Fruit fly (Drosophila melanogaster) whole organism, prepupa: Measurements from ENCODE around the gene dUTPase.

Experiments
- Blimp-1 ChIP-seq: fragments of 200-800 bp; sonication (Bioruptor generic); optimal IDR thresholded peaks from 3 replicates; lab custom pipeline; 2017; ENCODE audit warnings: missing biosample characterization, missing genetic modification characterization, mild to moderate bottlenecking, moderate library complexity, missing genetic modification reagents
- CG10631 ChIP-seq: fragments of 200-800 bp; sonication (Bioruptor generic); optimal IDR thresholded peaks from 2 replicates; lab custom pipeline; 2016; ENCODE audit warnings: missing biosample characterization, missing genetic modification characterization
- CG10669 ChIP-seq: fragments of 200-800 bp; sonication (Bioruptor generic); optimal IDR thresholded peaks from 3 replicates; lab custom pipeline; 2018; ENCODE audit warnings: missing biosample characterization, mild to moderate bottlenecking, missing genetic modification characterization, moderate library complexity
- CG11294 ChIP-seq: fragments of 200-800 bp; sonication (Bioruptor generic); IDR thresholded peaks from 2 replicates; pipeline ENCODE4 v1.3.6; 2022; ENCODE audit warnings: missing biosample characterization, missing genetic modification characterization
- CG11762 ChIP-seq: fragments of 200-800 bp; sonication (Bioruptor generic); optimal IDR thresholded peaks from 3 replicates; lab custom pipeline; 2016; ENCODE audit warnings: missing biosample characterization, missing genetic modification characterization; ENCODE audit not compliant: insufficient read depth
- CG11902 ChIP-seq: fragments of 200-800 bp; sonication (Bioruptor generic); optimal IDR thresholded peaks from 3 replicates; lab custom pipeline; 2016; ENCODE audit warnings: missing biosample characterization, missing genetic modification characterization
- CG15336 ChIP-seq: fragments of 200-800 bp; sonication (Bioruptor generic); IDR thresholded peaks from 2 replicates; pipeline ENCODE4 v1.3.6; 2022; ENCODE audit warnings: missing biosample characterization, missing genetic modification characterization
- CG3032 ChIP-seq: fragments of 200-800 bp; optimal IDR thresholded peaks from 2 replicates; lab custom pipeline; 2019; ENCODE audit warnings: missing biosample characterization, mild to moderate bottlenecking, missing genetic modification characterization, moderate library complexity
- CG34406 ChIP-seq: fragments of 200-800 bp; sonication (Bioruptor generic); optimal IDR thresholded peaks from 3 replicates; lab custom pipeline; 2016; ENCODE audit warnings: missing biosample characterization, missing genetic modification characterization
- CG3919 ChIP-seq: fragments of 200-800 bp; sonication (Bioruptor generic); optimal IDR thresholded peaks from 3 replicates; lab custom pipeline; 2016; ENCODE audit warnings: missing biosample characterization, missing genetic modification characterization
- CG4318 ChIP-seq: fragments of 200-800 bp; sonication (Bioruptor generic); optimal IDR thresholded peaks from 3 replicates; lab custom pipeline; 2017; ENCODE audit warnings: missing biosample characterization, mild to moderate bottlenecking, missing genetic modification characterization
- CG6163 ChIP-seq: fragments of 200-800 bp; sonication (Bioruptor generic); IDR thresholded peaks from 3 replicates; pipeline ENCODE4 v1.3.6; 2022; ENCODE audit warnings: missing biosample characterization, missing genetic modification characterization
- CG6276 ChIP-seq: fragments of 200-800 bp; sonication (Bioruptor generic); optimal IDR thresholded peaks from 2 replicates; lab custom pipeline; 2017; ENCODE audit warnings: missing biosample characterization, mild to moderate bottlenecking, missing genetic modification characterization
- CG6792 ChIP-seq: fragments of 200-800 bp; sonication (Bioruptor generic); optimal IDR thresholded peaks from 3 replicates; lab custom pipeline; 2016; ENCODE audit warnings: missing biosample characterization, missing genetic modification characterization
- CG6808 ChIP-seq: fragments of 200-800 bp; sonication (Bioruptor generic); optimal IDR thresholded peaks from 3 replicates; lab custom pipeline; 2017; ENCODE audit warnings: missing biosample characterization, missing genetic modification characterization, mild to moderate bottlenecking, moderate library complexity, missing genetic modification reagents
- CG6854 ChIP-seq: fragments of 200-800 bp; sonication (Bioruptor generic); optimal IDR thresholded peaks from 2 replicates; lab custom pipeline; 2017; ENCODE audit warnings: missing biosample characterization, mild to moderate bottlenecking, missing genetic modification characterization
- CG7368 ChIP-seq: fragments of 200-800 bp; sonication (Bioruptor generic); optimal IDR thresholded peaks from 3 replicates; lab custom pipeline; 2016; ENCODE audit warnings: missing biosample characterization, missing genetic modification characterization
- CG8119 ChIP-seq: fragments of 200-800 bp; sonication (Bioruptor generic); IDR thresholded peaks from 3 replicates; pipeline ENCODE4 v1.3.6; 2022; ENCODE audit warnings: missing biosample characterization, missing genetic modification characterization
- CG8319 ChIP-seq: fragments of 200-800 bp; sonication (Bioruptor generic); optimal IDR thresholded peaks from 3 replicates; lab custom pipeline; 2016; ENCODE audit warnings: missing biosample characterization, missing genetic modification characterization
- CG8632 ChIP-seq: fragments of 200-800 bp; sonication (Bioruptor generic); optimal IDR thresholded peaks from 3 replicates; lab custom pipeline; 2016; ENCODE audit warnings: missing biosample characterization, missing genetic modification characterization
- CG9139 ChIP-seq: fragments of 200-800 bp; sonication (Bioruptor generic); optimal IDR thresholded peaks from 3 replicates; lab custom pipeline; 2017; ENCODE audit warnings: missing biosample characterization, mild to moderate bottlenecking, missing genetic modification characterization
- Eip75B ChIP-seq: fragments of 200-800 bp; sonication (Bioruptor generic); optimal IDR thresholded peaks from 3 replicates; lab custom pipeline; 2016; ENCODE audit warnings: missing biosample characterization, missing genetic modification characterization
- Eip78C ChIP-seq: fragments of 200-800 bp; sonication (Bioruptor generic); peaks from one replicate; lab custom pipeline; 2016; ENCODE audit warnings: missing biosample characterization, missing genetic modification characterization
- Eip93F ChIP-seq: fragments of 200-800 bp; sonication (Bioruptor generic); optimal IDR thresholded peaks from 2 replicates; lab custom pipeline; 2016; ENCODE audit warnings: missing biosample characterization, mild to moderate bottlenecking, missing genetic modification characterization
- Ets96B ChIP-seq: fragments of 200-800 bp; optimal IDR thresholded peaks from 2 replicates; lab custom pipeline; 2019; ENCODE audit warnings: missing biosample characterization, mild to moderate bottlenecking, missing genetic modification characterization, moderate library complexity
- Hr38 ChIP-seq: sonication (Bioruptor generic); optimal IDR thresholded peaks from 2 replicates; lab custom pipeline; 2016; ENCODE audit warnings: missing biosample characterization, missing genetic modification characterization
- Lpt ChIP-seq: fragments of 200-800 bp; sonication (Bioruptor generic); optimal IDR thresholded peaks from 3 replicates; lab custom pipeline; 2016; ENCODE audit warnings: missing biosample characterization, missing genetic modification characterization
- Met ChIP-seq: fragments of 200-800 bp; sonication (Bioruptor generic); optimal IDR thresholded peaks from 3 replicates; lab custom pipeline; 2016; ENCODE audit warnings: missing biosample characterization, missing genetic modification characterization
- Smox ChIP-seq: fragments of 200-800 bp; sonication (Bioruptor generic); optimal IDR thresholded peaks from 3 replicates; lab custom pipeline; 2016; ENCODE audit warnings: missing biosample characterization, missing genetic modification characterization
- Sox102F ChIP-seq: fragments of 200-800 bp; sonication (Bioruptor generic); optimal IDR thresholded peaks from 2 replicates; lab custom pipeline; 2016; ENCODE audit warnings: missing biosample characterization, mild to moderate bottlenecking, missing genetic modification characterization
- Sox14 ChIP-seq: fragments of 200-800 bp; sonication (Bioruptor generic); optimal IDR thresholded peaks from 3 replicates; lab custom pipeline; 2016; ENCODE audit warnings: missing biosample characterization, missing genetic modification characterization
- Sox15 ChIP-seq: fragments of 200-800 bp; sonication (Bioruptor generic); optimal IDR thresholded peaks from 3 replicates; lab custom pipeline; 2016; ENCODE audit warnings: missing biosample characterization, missing genetic modification characterization
- acj6 ChIP-seq: fragments of 200-800 bp; sonication (Bioruptor generic); optimal IDR thresholded peaks from 3 replicates; lab custom pipeline; 2016; ENCODE audit warnings: missing biosample characterization, missing genetic modification characterization
- cyc ChIP-seq: fragments of 200-800 bp; sonication (Bioruptor generic); optimal IDR thresholded peaks from 3 replicates; lab custom pipeline; 2016; ENCODE audit warnings: missing biosample characterization, missing genetic modification characterization
- dac ChIP-seq: fragments of 200-800 bp; sonication (Bioruptor generic); optimal IDR thresholded peaks from 2 replicates; lab custom pipeline; 2017; ENCODE audit warnings: missing biosample characterization, mild to moderate bottlenecking, missing genetic modification characterization
- eg ChIP-seq: fragments of 200-800 bp; sonication (Bioruptor generic); IDR thresholded peaks from 3 replicates; pipeline ENCODE4 v1.3.6; 2022; ENCODE audit warnings: missing biosample characterization, missing genetic modification characterization
- fd59A ChIP-seq: fragments of 200-800 bp; sonication (Bioruptor generic); optimal IDR thresholded peaks from 2 replicates; lab custom pipeline; 2017; ENCODE audit warnings: missing biosample characterization, mild to moderate bottlenecking, missing genetic modification characterization, missing genetic modification reagents
- fd85E ChIP-seq: fragments of 200-800 bp; sonication (Bioruptor generic); optimal IDR thresholded peaks from 3 replicates; lab custom pipeline; 2016; ENCODE audit warnings: missing biosample characterization, missing genetic modification characterization
- fkh ChIP-seq: fragments of 200-800 bp; sonication (Bioruptor generic); optimal IDR thresholded peaks from 3 replicates; lab custom pipeline; 2017; ENCODE audit warnings: missing biosample characterization, mild to moderate bottlenecking, missing genetic modification characterization, moderate library complexity
- lz ChIP-seq: fragments of 200-800 bp; sonication (Bioruptor generic); optimal IDR thresholded peaks from 3 replicates; lab custom pipeline; 2016; ENCODE audit warnings: missing biosample characterization, missing genetic modification characterization
- net ChIP-seq: fragments of 200-800 bp; sonication (Bioruptor generic); optimal IDR thresholded peaks from 3 replicates; lab custom pipeline; 2016; ENCODE audit warnings: missing biosample characterization, missing genetic modification characterization
- salr ChIP-seq, 2 experiments: fragments of 200-800 bp; sonication (Bioruptor generic); optimal IDR thresholded peaks; 3 replicates each; lab custom pipeline; 2016 to 2018; ENCODE audit warnings: missing biosample characterization in 2 of 2, missing genetic modification characterization in 2 of 2, mild to moderate bottlenecking in 1 of 2
- svp ChIP-seq: fragments of 200-800 bp; sonication (Bioruptor generic); peaks from one replicate; lab custom pipeline; 2016; ENCODE audit warnings: missing biosample characterization, missing genetic modification characterization
- topi ChIP-seq: fragments of 200-800 bp; sonication (Bioruptor generic); optimal IDR thresholded peaks from 3 replicates; lab custom pipeline; 2016; ENCODE audit warnings: missing biosample characterization, missing genetic modification characterization
- vri ChIP-seq: fragments of 200-800 bp; sonication (Bioruptor generic); optimal IDR thresholded peaks from 3 replicates; lab custom pipeline; 2016; ENCODE audit warnings: missing biosample characterization, mild to moderate bottlenecking, missing genetic modification characterization

Gene dUTPase

DNA sequence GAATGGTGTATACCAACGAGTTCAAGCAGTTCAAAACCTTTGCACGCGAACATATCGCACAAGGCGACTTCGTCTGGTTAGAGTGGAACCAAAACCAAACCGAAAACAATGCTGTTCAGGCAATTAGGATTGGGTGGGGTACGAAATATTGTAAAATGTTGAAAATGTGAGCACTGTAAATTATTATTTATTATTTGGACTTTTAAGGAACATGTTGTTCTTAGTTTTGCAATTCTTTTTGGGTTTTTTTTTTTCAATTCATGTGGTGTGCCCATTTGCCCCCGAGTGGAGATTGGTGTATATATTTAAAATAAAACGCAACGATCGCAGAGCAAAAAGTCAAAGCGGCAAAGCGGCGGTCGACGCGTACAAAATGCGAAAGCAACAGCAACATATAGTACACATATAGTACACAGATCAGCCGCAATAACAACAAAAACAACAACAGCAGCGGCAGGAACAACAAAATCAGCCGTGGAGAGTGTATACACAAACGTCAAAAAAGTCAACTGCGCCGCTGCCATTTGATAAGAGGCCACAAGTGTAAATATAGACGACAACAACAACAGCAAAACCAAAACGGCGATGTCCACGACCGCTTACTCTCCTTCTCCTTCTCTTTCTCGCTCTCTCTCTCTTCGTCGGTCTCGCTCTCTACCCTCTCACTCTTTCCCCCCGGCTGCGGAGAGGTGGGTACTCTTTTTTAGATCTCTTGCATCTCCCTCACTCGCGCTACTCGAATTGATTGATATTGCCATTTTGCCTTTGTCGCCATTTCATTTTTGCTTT, 33.8 kb downstream of the dUTPase start (continued):
- TF ChIP-seq CG6276 (GFP tag; lab: Kevin White, UChicago): peak; percentile 68
- TF ChIP-seq CG3032 (tag; lab: Kevin White, UChicago): peak; percentile 5
- peak; percentile 76 for TF ChIP-seq CG6792
- peak; percentile 25 for TF ChIP-seq CG4318 (GFP tag; lab: Kevin White, UChicago)
- peak; percentile 69 for TF ChIP-seq lz (GFP tag; lab: Kevin White, UChicago)
- no peak for TF ChIP-seq CG6854 (GFP tag; lab: Kevin White, UChicago)
- TF ChIP-seq acj6 (GFP tag; lab: Kevin White, UChicago): peak; percentile 79
- TF ChIP-seq CG8119 (GFP tag; lab: Robert Waterston, UW): peak; percentile 83
- peak; percentile 98 for TF ChIP-seq fkh (GFP tag; lab: Kevin White, UChicago)
- TF ChIP-seq eg: peak; percentile 75; the same call in 2 of the 3 replicates
- TF ChIP-seq CG8319: no peak
- TF ChIP-seq vri: peak; percentile 66
- peak; percentile 67 for TF ChIP-seq CG10631 (GFP tag; lab: Kevin White, UChicago)
- TF ChIP-seq CG3919 (GFP tag; lab: Kevin White, UChicago): peak; percentile 31
- TF ChIP-seq Sox15 (GFP tag; lab: Kevin White, UChicago): peak; percentile 46
- TF ChIP-seq fd85E: peak; percentile 17

DNA sequence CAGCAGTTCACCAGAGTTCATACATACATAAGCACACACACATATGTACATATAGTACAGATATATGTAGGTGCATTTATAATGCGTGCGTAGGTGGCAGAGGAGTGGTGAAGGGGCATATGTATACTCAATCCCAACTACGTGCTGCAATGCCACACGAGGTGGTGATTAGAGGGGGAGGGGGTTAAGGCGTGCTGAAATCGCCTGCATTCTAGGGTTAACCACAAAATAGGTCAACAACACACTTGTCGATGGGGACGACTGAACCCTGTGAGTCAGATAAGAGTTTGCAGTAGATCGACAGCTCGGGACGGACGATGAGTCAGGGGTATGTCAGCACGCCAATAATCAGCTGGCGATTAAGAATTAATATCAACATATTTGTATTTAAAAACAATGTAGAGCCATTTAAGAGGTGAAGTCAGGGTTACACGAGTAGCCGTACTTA, 34.4 kb downstream of the dUTPase start:
- peak; percentile 66 for TF ChIP-seq svp (GFP tag; lab: Kevin White, UChicago)
- no peak for TF ChIP-seq Ets96B
- TF ChIP-seq Eip75B: peak; percentile 5
- no peak for TF ChIP-seq Eip78C
- TF ChIP-seq vri: peak; percentile 35

DNA sequence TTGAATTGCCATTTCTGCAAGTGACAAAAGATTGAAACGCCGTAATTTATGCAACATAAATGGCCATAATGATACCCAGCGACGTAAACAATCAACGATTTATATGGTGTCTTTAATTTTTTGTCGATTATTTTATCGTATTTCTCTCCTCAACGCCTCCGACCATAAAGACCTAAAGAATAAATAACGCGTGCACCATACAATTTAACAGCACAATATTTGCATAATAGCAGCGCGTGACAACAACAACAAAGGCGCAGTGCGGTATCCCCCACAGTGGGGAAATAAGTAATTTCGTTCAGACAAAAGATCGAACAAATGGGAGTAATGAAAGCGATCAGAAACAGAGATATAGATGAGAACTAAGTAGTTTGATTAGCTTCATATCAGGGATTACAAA, 34.9 kb downstream of the dUTPase start:
- TF ChIP-seq CG8632 (GFP tag; lab: Kevin White, UChicago) (no peak), CG8319 (no peak), CG6163 (GFP tag; lab: Robert Waterston, UW) (no peak), Lpt (GFP tag; lab: Kevin White, UChicago) (no peak), Ets96B (no peak), Hr38 (GFP tag; lab: Kevin White, UChicago) (no peak), CG3032 (tag; lab: Kevin White, UChicago) (no peak), CG15336 (GFP tag; lab: Robert Waterston, UW) (no peak), cyc (GFP tag; lab: Kevin White, UChicago) (no peak), CG34406 (GFP tag; lab: Kevin White, UChicago) (no peak), CG8119 (GFP tag; lab: Robert Waterston, UW) (no peak), Blimp-1 (no peak), CG11902 (GFP tag; lab: Kevin White, UChicago) (no peak), topi (GFP tag; lab: Kevin White, UChicago) (peak; percentile 20), Met (GFP tag; lab: Kevin White, UChicago) (peak; percentile 19), Sox15 (GFP tag; lab: Kevin White, UChicago) (no peak), lz (GFP tag; lab: Kevin White, UChicago) (no peak), fd59A (GFP tag; lab: Kevin White, UChicago) (no peak), CG4318 (GFP tag; lab: Kevin White, UChicago) (no peak), CG9139 (no peak), fd85E (no peak), salr (GFP tag; optimal IDR thresholded peaks at IDR 0.05; lab: Kevin White, UChicago) (no peak), Sox102F (GFP tag; lab: Kevin White, UChicago) (peak; percentile 3), fkh (GFP tag; lab: Kevin White, UChicago) (peak; percentile 51), CG6808 (GFP tag; lab: Kevin White, UChicago) (no peak), acj6 (GFP tag; lab: Kevin White, UChicago) (no peak), CG3919 (GFP tag; lab: Kevin White, UChicago) (no peak), dac (GFP tag; lab: Kevin White, UChicago) (no peak), CG10669 (GFP tag; lab: Kevin White, UChicago) (no peak), Smox (GFP tag; lab: Kevin White, UChicago) (no peak), Eip78C (no peak), vri (peak; percentile 61), svp (GFP tag; lab: Kevin White, UChicago) (no peak), CG6276 (GFP tag; lab: Kevin White, UChicago) (no peak), CG7368 (GFP tag; lab: Kevin White, UChicago) (no peak), net (GFP tag; lab: Kevin White, UChicago) (no peak), Eip93F (GFP tag; lab: Kevin White, UChicago) (peak; percentile 29), CG11762 (no peak), CG11294 (no peak), Sox14 (peak; percentile 1), eg (no peak)
